Fruit fly (Drosophila melanogaster) ovary, adult (tissue): ENCODE data around the gene CG11841.

Source experiments
- CG17801 ChIP-seq: fragments of 200-800 bp; optimal IDR thresholded peaks from 2 replicates; lab custom pipeline; 2019; ENCODE audit warnings: missing biosample characterization, mild to moderate bottlenecking, missing genetic modification characterization, moderate library complexity; ENCODE audit not compliant: partially characterized antibody

CG11841 gene

DNA sequence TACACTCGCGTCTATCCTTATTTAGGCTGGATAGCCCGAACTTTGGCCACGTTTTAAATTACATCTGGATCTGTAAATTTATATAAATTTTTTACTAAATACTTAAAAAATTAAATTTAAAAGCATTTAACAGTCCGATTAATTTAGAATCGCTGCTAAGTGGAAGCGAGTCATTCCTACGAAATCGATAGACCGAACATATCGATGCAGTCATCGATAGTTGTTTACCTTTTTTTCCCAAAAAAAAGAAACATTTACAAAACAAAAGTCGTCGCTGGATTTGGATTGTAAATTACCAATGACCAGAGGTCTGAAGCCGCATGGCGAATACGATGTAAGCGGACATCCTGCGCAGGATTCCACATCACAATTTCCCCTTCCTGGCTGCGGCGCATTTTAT lies 4.9 kb downstream of the CG11841 start, which contains the start of gene Sirt7:
Gene Sirt7, plus strand, starts transcription at position 218 of the 400 bp plus-strand sequence.
- TF ChIP-seq CG17801 (GFP tag; lab: Kevin White, UChicago), result peak; percentile 89

DNA sequence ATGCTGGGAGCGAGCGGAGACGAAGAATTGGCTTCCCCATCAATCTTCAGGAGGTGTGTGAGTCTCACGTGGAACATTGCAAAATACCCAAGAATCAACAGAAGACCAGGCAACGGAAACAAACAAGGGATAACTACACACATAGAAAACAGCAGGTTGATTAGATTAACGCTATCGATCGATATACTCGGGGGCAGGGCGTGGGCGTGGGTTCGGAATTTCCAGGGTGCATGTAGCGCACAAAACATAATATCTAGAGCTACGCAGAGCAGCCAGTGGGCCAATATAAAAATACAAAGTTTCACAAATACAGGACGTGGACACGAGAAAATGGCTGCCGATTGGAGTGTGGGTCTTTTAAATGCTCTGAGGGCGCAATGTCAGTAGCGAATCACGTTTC lies 8.5 kb downstream of the CG11841 start:
- TF ChIP-seq CG17801 (GFP tag; lab: Kevin White, UChicago), result no peak

DNA sequence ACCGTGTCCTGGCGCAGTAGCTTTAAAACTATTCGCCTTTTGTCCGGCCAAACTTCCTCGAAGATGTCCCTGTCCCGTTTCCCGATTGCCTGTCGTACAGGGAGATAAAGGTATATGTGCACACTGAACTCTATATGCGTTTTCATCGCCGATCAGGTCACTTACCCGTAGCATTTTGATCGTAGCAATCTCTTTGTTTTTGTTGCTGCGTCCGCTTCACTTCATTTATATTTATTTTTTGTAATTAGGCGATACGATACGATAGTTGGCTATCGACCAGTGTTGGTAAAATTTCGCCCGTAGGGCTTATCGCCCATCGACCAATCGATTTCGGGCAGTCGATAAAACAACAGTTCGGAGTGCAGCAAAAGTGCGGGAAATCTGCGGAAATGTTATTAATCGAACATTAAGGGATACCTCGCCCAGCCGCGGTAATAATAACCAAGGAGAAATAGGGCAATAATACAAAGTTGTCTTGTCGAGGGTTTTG lies 11.9 kb downstream of the CG11841 start, which contains the start of the genes Cul5 and Bicra:
Gene Cul5, minus strand, starts transcription at position 259 of the 490 bp plus-strand sequence.
Gene Bicra, plus strand, starts transcription at position 324 of the 490 bp plus-strand sequence.
- peak; percentile 67 for TF ChIP-seq CG17801 (GFP tag; lab: Kevin White, UChicago)

DNA sequence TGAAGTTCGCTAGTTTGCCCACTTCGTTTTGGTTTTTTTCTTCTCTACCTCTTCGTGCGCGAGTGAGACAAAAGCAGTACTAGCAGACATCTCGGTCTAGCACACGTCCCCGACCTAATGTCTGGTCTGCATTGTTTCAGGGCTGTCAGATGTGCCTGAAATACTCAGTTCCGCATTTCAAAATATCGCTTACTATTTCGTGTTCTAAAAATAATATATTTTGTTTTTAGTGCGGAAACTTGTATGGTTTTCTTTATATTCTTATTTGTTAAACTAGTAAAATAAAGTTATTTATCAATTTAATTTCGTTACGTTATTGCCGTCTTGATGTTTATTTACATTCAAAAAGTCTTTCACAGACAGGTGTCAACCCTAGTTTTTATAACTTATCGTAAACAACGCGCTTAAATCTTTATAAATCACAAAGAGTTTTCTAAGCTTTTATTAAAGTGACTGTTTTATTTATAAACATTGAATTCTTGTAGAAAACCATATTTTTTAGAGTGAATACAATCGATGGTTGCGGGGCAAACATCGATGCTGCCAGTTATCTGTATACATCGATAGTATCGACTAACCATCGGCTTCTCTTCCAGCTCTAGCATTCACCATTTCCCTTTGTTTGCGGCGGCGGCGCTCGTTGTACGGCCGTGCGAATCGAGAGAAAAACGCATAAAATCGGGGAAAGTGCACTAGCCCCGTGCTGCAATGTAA lies 12.5 kb downstream of the CG11841 start:
- TF ChIP-seq CG17801 (GFP tag; lab: Kevin White, UChicago), result peak; percentile 39

DNA sequence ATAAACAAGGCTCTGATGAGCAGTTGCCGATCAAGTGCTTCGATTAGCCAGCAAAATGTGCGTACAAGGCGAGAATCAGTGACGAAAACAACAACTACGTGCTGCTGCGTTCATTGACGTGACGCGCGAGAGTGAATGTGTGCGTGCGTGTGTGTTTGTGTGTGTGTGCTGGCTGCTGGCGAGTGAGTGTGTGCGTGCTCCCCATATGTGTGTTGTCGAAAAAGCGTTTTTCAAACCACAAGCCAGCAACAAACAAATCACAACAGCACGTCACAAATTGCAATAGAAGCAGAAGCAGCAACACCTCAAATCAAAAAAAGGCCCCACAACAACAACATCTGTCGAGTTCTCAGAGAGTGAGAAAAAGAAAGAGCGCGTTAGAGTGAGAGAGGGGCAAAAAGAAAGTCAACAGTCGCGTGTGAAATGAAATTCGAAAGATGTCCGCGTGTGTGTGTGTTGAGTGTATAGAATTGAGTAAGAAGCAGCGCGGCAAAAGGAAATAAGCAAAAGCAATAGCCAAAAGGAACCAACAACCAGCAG lies 13.1 kb downstream of the CG11841 start:
- no peak for TF ChIP-seq CG17801 (GFP tag; lab: Kevin White, UChicago)

DNA sequence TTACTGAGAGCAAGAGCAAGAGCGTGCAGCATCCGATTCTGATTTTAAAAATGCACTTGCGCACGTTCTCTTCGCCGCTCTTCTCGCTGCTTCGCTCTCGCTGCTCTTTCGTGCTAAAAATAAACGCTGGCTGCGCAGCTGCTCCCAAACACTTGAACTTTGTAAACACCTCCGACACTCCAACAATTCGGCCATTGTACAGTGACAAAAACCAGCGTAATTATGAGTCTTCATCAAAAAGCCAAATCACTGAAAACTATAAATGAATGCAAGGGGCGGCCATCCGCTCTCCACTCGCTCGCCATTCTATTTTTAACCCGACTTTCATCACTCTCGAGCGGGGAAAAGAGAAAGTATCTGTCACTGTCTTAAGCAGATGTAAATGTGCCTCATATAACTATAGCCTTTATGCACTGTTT lies 13.8 kb downstream of the CG11841 start:
- no peak for TF ChIP-seq CG17801 (GFP tag; lab: Kevin White, UChicago)

DNA sequence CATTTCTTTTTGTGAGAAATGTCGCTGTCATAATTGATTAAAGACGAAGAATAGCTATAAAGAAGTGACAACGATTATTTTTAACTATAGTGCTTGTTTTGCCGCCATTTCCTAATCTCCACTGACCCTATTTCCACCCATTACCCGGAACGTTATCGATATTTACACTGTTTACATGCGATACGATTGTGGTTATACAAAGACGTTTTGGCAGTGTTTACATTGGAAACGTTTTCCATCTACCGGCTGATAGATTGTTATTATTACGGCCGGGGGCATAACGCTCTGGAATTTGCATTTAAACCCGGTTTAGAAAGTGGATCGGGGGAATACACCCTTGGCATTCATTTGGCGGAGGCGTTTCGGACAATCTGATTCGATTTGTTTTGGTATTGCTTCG lies 15.4 kb downstream of the CG11841 start:
- no peak for TF ChIP-seq CG17801 (GFP tag; lab: Kevin White, UChicago)

DNA sequence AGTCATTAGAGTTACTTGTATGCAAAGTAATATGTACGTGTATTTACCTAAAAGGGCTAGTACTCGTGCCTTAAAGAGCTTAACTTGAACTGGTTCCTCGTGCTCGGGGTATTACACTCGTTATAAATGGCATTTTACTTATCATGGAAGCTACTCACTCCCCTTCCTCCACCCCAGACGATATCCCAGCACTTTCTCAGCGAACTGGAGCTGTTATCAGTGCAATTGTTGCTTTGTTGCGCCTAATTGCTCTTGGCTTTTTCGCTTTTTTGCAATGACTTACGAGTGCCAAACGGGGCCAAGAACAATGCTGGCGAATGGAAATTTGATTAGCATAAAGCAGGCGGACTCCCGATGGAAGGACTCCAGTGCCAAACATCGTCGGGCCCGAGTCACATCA lies 16.2 kb downstream of the CG11841 start:
- TF ChIP-seq CG17801 (GFP tag; lab: Kevin White, UChicago), result no peak

DNA sequence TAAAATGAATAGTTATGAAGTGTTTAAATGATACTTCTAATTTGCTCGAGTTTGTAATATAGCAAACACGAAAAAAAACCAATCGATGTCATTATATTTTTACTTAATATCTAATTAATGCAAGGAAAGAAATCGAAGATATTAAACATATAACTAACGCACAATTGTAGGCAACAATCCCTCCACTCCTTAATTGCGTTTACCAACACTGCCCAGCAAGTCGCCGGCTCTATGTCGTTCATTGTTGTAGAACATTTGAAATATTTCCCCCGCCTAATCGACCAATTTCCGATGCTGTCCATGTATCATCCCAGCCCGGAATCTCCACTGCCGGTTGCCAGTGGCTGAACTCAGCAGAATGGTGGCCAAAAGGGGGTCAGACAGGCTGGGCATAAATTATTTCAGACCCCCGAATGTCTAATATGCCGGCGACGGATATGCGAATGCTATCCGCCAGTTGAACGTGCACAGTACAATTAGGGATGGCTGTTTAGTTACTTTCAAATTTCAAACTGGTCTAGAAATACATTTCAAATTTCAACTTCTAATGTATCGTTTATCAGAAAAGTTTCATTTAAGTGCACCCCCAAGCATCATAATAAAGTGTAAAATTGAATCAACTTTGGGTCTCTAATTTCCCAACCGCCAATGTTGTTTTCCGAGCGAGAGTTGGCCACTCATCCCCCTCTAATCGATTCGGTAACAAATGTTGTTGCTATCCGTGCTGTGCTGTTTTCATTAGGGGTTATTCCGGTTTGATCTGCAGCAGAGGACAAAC lies 17.8 kb downstream of the CG11841 start:
- TF ChIP-seq CG17801 (GFP tag; lab: Kevin White, UChicago), result no peak

DNA sequence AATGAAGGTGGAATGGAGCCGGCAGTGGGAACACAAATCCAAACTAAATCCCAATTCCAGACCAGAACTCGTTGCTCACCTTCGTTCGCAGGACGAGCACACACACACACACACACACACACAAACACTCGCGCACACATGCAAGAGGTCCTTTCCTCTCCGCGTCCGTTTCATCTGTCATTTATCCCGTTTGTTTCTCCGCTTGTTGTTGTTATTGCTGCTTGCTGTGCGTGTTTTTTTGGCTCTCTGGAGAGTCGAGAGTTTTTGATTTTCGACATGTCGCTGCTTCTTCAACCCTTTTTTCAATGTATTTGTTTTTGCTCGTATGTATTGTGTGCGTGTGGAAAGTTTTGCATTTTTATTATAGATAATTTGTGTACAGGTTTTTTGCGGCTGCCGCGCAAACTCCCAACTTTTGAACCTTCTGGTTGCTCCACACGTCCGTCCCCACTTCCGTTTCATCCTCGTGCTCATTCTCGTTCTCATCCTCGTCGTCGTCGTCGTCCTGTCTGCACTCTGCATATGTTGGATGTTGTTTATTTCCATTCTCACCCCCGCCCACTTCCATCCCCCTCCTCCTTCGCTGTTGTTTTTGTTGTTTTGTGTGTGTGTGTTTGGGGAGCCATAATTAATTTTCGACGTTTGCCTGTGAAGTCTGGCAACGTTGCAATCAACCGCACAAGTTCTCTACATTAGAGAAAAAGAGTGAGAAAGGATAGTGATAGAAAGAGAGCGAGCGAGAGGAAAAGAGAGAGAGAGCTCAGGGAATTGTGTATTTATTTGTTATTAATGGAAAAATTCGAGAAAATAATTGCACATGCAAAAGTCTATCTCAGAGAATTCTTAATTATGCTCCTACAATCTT lies 18.6 kb downstream of the CG11841 start:
- no peak for TF ChIP-seq CG17801 (GFP tag; lab: Kevin White, UChicago)

DNA sequence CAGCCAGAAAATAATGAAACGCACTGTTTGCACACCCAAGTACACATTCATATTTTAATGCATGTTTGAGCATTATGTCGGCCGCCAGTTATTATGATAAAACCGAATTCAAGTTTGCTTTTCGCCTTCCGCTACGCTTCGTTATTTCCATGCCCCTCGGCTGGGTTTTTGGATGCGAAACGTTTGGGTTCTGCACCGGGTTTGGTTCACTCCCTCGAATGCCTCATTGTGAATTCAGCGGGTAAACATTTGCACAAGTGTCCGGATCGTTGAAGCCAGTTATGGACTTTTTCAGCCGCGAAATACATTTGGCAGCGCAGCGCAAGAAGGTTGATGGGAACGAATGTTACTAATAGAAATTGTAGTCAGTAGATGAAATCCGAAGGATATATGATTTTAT lies 20.3 kb downstream of the CG11841 start:
- no peak for TF ChIP-seq CG17801 (GFP tag; lab: Kevin White, UChicago)

DNA sequence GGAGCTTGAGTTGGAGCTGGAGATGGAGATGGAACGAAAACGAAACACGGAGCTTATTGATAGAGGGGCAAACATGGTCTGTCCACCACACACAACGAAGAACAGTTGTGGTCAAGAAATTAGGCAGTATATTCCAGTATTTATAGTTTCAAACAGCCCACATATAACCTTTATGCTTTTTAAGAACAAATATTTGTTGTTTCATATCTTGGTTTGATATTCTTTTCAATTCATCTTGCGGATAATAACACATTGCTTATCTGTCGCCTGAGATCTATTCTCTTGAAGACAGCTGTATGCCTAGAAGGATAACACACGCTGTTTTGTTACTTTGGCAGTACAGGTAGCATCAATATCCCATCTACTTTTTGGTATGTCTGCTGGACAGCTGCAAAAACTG lies 22.0 kb downstream of the CG11841 start:
- TF ChIP-seq CG17801 (GFP tag; lab: Kevin White, UChicago), result no peak

DNA sequence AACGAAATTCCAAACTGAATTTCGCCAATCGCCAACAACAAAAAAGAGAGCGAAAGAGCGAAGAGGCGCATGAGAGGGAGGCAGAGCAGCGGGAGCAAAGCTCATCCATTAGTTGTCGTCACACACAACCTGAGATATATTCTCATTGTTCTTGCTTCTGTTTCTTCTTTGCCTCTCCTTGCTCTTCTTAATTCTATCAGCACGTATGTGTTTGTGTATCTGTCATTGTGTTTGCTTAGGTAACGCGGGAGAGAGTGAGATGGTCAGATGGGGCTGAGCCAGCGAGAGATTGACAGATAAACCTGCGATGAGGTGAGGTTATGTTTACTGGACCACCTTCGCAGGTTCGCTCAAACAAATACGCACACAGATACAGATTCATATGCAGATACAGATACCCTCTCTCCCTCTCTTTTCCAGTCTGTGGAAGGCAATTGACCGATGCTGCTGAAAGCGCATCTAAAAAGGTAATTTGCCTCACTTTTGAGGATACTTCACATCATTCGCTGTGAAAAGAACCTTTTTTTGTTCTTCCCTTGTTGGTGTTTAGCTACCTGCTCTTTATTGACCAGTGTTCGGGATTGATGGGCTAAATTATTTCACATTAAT lies 23.2 kb downstream of the CG11841 start:
- peak; percentile 9 for TF ChIP-seq CG17801 (GFP tag; lab: Kevin White, UChicago)
